Worm (Caenorhabditis elegans): ENCODE data around the gene ZK507.1.
A peak's percentile ranks its signal among the peaks of the same experiment; 100 is the strongest.

Gene ZK507.1

DNA sequence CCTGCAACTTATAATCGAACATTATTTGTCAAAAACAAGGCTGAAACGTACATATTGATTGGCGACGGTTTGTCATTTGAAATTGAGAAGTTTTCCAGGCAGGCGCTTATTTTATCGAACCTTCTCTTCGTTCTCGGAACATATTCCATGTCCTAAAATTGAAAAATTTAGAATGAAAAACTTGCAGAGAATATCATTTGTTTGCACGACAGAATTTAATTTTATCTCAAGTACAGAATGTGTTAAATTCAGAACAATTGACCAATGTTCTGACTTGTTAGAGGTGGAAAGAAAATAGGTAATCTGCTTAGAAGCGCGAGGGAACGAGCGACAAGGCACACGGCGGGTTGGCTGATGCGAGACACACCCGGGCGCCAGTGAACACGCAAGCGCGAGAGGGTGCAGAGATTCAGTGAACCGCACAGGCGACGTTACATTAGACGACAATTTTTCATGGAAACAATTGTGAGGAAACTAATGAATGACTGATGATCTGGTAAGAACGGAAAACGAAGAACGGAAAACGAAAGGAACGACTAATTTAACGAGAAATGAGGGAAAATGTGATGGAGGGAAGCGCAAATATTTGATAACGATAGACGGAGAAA lies 48.6 kb downstream of the ZK507.1 start (continued):
- peak; percentile 72 for TF ChIP-seq snu-23 (GFP tag; optimal IDR thresholded peaks at IDR 0.05)
- no peak for TF ChIP-seq lin-39 (tag; optimal IDR thresholded peaks at IDR 0.05)
- TF ChIP-seq nhr-20 (tag; optimal IDR thresholded peaks at IDR 0.05) = peak; percentile 57
- no peak for TF ChIP-seq C16A3.4 (tag; optimal IDR thresholded peaks at IDR 0.05)
- no peak for TF ChIP-seq ceh-63 (GFP tag; optimal IDR thresholded peaks at IDR 0.05)
- no peak for TF ChIP-seq nhr-237 (tag; optimal IDR thresholded peaks at IDR 0.05)
- TF ChIP-seq hlh-17 (GFP tag; optimal IDR thresholded peaks at IDR 0.05; ENCODE audit: borderline replicate concordance) = no peak
- no peak for TF ChIP-seq vab-15 (tag; optimal IDR thresholded peaks at IDR 0.05)
- no peak for TF ChIP-seq C34B4.2 (tag; optimal IDR thresholded peaks at IDR 0.05)
- TF ChIP-seq mep-1 (tag; optimal IDR thresholded peaks at IDR 0.05) = peak; percentile 52
- no peak for TF ChIP-seq nhr-90 (tag; optimal IDR thresholded peaks at IDR 0.05; ENCODE audit: poor library complexity)
- TF ChIP-seq ztf-11 (tag; optimal IDR thresholded peaks at IDR 0.05) = no peak
- peak; percentile 7 for TF ChIP-seq aly-2 (tag; optimal IDR thresholded peaks at IDR 0.05)
- peak; percentile 49 to 50 for TF ChIP-seq efl-1 (optimal IDR thresholded peaks at IDR 0.05)
- TF ChIP-seq efl-1 (GFP tag; optimal IDR thresholded peaks at IDR 0.05 in 1 of 2) = peak in 1 of 2 experiments; percentile 87
- no peak; the same call in 1 of the 2 replicates for TF ChIP-seq grh-1 (GFP tag; IDR thresholded peaks at IDR 0.05)
- TF ChIP-seq fkh-10 (GFP tag; optimal IDR thresholded peaks at IDR 0.05) = no peak
- peak; percentile 62 for TF ChIP-seq mab-9 (GFP tag; IDR thresholded peaks at IDR 0.05)
- no peak for TF ChIP-seq fos-1 (tag; optimal IDR thresholded peaks at IDR 0.05)
- peak; percentile 17 for TF ChIP-seq lin-13 (GFP tag; optimal IDR thresholded peaks at IDR 0.05)
- peak; percentile 34 to 47 for TF ChIP-seq lsy-2 (tag; optimal IDR thresholded peaks at IDR 0.05)
- peak; percentile 43 for TF ChIP-seq nhr-19 (GFP tag; conservative IDR thresholded peaks at IDR 0.05)
- TF ChIP-seq ztf-4 (tag; optimal IDR thresholded peaks at IDR 0.05) = peak; percentile 1
- TF ChIP-seq zip-4 (GFP tag; optimal IDR thresholded peaks at IDR 0.05) = no peak
- TF ChIP-seq alr-1 (tag; optimal IDR thresholded peaks at IDR 0.05; ENCODE audit: borderline replicate concordance) = no peak
- TF ChIP-seq ceh-90 (tag; optimal IDR thresholded peaks at IDR 0.05) = no peak
- no peak for TF ChIP-seq hlh-4 (tag; optimal IDR thresholded peaks at IDR 0.05)
- TF ChIP-seq nhr-12 (tag; optimal IDR thresholded peaks at IDR 0.05) = no peak
- no peak for TF ChIP-seq nhr-76 (tag; optimal IDR thresholded peaks at IDR 0.05)
- TF ChIP-seq pqm-1 (tag; optimal IDR thresholded peaks at IDR 0.05) = no peak
- no peak for TF ChIP-seq unc-62 (GFP tag; optimal IDR thresholded peaks at IDR 0.05)
- TF ChIP-seq rnt-1 (tag; optimal IDR thresholded peaks at IDR 0.05) = peak; percentile 49

DNA sequence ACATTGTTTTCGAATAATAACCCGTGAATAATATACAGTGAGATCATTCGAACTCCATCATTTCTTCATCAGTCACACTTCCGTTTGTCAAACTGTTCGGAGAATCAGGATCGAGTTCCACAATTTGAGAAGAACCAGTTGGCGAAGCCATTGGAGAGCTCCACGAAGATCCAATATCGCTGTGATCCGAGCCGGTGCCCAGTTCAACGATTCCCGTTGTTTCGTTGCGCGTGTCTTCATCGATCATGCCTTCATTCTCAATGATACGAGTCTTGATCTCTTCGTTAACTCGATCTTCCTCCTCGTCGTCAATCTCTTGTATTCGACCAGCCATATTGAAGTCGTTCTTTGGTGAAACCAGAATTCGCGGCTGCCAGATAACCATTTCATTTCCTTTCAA lies 49.4 kb downstream of the ZK507.1 start:
- TF ChIP-seq ceh-88 (GFP tag; IDR thresholded peaks at IDR 0.05) = no peak
- TF ChIP-seq lin-35 (GFP tag; optimal IDR thresholded peaks at IDR 0.05) = no peak
- no peak for TF ChIP-seq nhr-85 (tag)
- no peak for TF ChIP-seq elt-3 (tag; optimal IDR thresholded peaks at IDR 0.05)
- no peak for TF ChIP-seq mep-1 (tag; optimal IDR thresholded peaks at IDR 0.05)
- TF ChIP-seq fkh-8 (tag; optimal IDR thresholded peaks at IDR 0.05) = no peak
- TF ChIP-seq sox-4 (tag; optimal IDR thresholded peaks at IDR 0.05) = no peak
- TF ChIP-seq egl-13 (tag; optimal IDR thresholded peaks at IDR 0.05) = no peak
- no peak for TF ChIP-seq F16B12.6 (tag; optimal IDR thresholded peaks at IDR 0.05)
- TF ChIP-seq swsn-7 (tag; optimal IDR thresholded peaks at IDR 0.05) = no peak
- TF ChIP-seq grh-1 (GFP tag; IDR thresholded peaks at IDR 0.05) = 0 out of 2 replicates have a peak, but pooled peaks have one; percentile 4
- no peak for TF ChIP-seq efl-1 (optimal IDR thresholded peaks at IDR 0.05)
- TF ChIP-seq efl-1 (GFP tag; optimal IDR thresholded peaks at IDR 0.05 in 1 of 2) = peak in 1 of 2 experiments; percentile 92
- TF ChIP-seq nhr-90 (tag; optimal IDR thresholded peaks at IDR 0.05; ENCODE audit: poor library complexity) = no peak
- TF ChIP-seq unc-30 (tag; optimal IDR thresholded peaks at IDR 0.05) = no peak
- no peak for TF ChIP-seq ztf-11 (tag; optimal IDR thresholded peaks at IDR 0.05)
- peak; percentile 4 for TF ChIP-seq ceh-63 (GFP tag; optimal IDR thresholded peaks at IDR 0.05)
- TF ChIP-seq mab-9 (GFP tag; IDR thresholded peaks at IDR 0.05) = no peak

Data from whole organism, L1 larva.